Worm (Caenorhabditis elegans) whole organism, midembryonic: ENCODE results near the gene C55C3.6.

Experiments
- T22C8.4 ChIP-seq: fragments of 200-800 bp; sonication (Bioruptor generic); IDR thresholded peaks from 2 replicates; pipeline ENCODE4 v1.3.6; 2022; ENCODE audit warnings: missing genetic modification characterization, missing compliant biosample characterization
- cog-1 ChIP-seq: sonication (generic microtip); optimal IDR thresholded peaks from 2 replicates; lab custom pipeline; 2016; ENCODE audit warnings: missing genetic modification characterization, missing compliant biosample characterization
- flt-1 ChIP-seq: fragments of 200-800 bp; sonication (Bioruptor generic); IDR thresholded peaks from 2 replicates; pipeline ENCODE4 v1.3.6; 2022; ENCODE audit warnings: missing genetic modification characterization, missing compliant biosample characterization
- klf-2 ChIP-seq: fragments of 200-800 bp; sonication (Bioruptor generic); conservative IDR thresholded peaks from 2 replicates; pipeline ENCODE4 v1.3.6; 2022; ENCODE audit warnings: missing genetic modification reagents, missing genetic modification characterization, missing compliant biosample characterization
- med-1 ChIP-seq: sonication (generic microtip); optimal IDR thresholded peaks from 2 replicates; lab custom pipeline; 2017; ENCODE audit warnings: missing genetic modification characterization, mild to moderate bottlenecking, missing compliant biosample characterization, antibody characterized with exemption, missing genetic modification reagents; ENCODE audit not compliant: insufficient read depth
- ref-1 ChIP-seq: fragments of 200-800 bp; sonication (Bioruptor generic); conservative IDR thresholded peaks from 2 replicates; pipeline ENCODE4 v1.3.6; 2022; ENCODE audit warnings: missing genetic modification reagents, missing genetic modification characterization, missing compliant biosample characterization
- tab-1 ChIP-seq: fragments of 200-800 bp; sonication (Bioruptor generic); IDR thresholded peaks from 2 replicates; pipeline ENCODE4 v1.3.6; 2022; ENCODE audit warnings: missing genetic modification characterization, missing compliant biosample characterization
- ztf-23 ChIP-seq: fragments of 200-800 bp; sonication (Bioruptor generic); IDR thresholded peaks from 2 replicates; pipeline ENCODE4 v1.3.6; 2022; ENCODE audit warnings: missing genetic modification reagents, missing genetic modification characterization, missing compliant biosample characterization
- ztf-29 ChIP-seq: fragments of 200-800 bp; sonication (Bioruptor generic); IDR thresholded peaks from 2 replicates; pipeline ENCODE4 v1.3.6; 2022; ENCODE audit warnings: missing genetic modification reagents, missing genetic modification characterization, missing compliant biosample characterization

C55C3.6 gene

DNA sequence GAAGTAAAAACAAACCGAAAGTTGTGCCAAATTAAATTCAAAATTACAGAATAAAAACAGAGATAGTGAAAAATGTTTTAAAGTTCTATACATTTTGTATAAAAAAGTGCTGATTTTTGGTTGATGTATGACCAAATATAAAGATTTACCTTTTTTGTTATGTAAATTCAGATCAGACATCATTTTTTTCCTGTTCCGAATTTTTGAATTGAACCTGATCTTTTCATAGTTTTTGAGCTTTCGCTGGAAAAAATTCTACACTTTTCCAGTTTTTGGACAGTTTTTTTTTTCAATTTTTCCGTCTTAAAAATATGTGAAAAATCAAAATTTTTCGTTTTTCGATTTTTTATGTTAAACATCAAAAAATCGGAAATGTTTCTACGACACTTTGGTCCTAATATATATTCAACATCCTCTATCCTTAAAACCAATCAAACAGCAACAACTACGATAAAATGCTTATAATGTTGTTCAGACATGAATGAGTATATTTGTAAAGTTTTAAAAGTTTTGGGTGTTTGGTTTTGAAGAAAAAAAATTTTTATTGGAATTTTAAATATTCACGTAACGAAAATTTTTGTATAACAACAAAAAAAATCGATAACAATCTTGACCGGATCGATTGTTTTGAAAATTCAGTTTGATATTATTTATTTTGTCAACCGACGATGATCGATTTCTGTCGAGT is at the start of gene C55C3.6, which contains the start of gene C55C3.7:
Gene C55C3.6, plus strand, starts transcription at position 638 of the 688 bp plus-strand sequence.
Gene C55C3.7, minus strand, starts transcription at position 101 of the 688 bp plus-strand sequence.
- TF ChIP-seq ztf-29 (GFP tag; lab: Robert Waterston, UW) (no peak), klf-2 (GFP tag; lab: Robert Waterston, UW) (no peak), tab-1 (GFP tag; lab: Robert Waterston, UW) (no peak), ztf-23 (no peak), cog-1 (tag; lab: Kevin White, UChicago) (no peak), T22C8.4 (no peak), med-1 (GFP tag; lab: Kevin White, UChicago) (no peak), ref-1 (GFP tag; lab: Robert Waterston, UW) (no peak), flt-1 (no peak)

DNA sequence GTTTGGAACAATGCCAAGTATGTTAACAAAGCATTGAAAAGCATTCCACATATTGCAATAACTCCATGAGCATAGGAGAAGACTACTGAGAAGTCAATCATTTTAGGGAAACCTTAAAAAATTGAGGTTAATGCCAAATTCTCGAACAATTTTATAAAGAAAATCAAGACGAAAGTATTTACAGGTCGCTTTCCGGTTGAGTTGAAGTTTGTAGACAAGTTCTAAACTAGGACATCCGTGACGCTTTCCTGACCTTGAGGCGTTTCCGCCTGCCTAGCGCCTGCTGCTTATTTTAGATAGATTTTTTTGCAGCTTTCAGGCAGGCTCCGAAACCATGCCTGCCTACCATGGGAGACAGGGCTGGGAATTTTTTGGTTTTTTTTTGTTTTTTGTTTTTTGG is 47.4 kb upstream of the C55C3.6 start, which contains the start of gene srd-13:
Gene srd-13, minus strand, starts transcription at position 101 of the 400 bp plus-strand sequence.
- TF ChIP-seq ztf-29 (GFP tag; lab: Robert Waterston, UW), result no peak
- no peak for TF ChIP-seq flt-1
- TF ChIP-seq cog-1 (tag; lab: Kevin White, UChicago), result no peak
- no peak for TF ChIP-seq ztf-23

DNA sequence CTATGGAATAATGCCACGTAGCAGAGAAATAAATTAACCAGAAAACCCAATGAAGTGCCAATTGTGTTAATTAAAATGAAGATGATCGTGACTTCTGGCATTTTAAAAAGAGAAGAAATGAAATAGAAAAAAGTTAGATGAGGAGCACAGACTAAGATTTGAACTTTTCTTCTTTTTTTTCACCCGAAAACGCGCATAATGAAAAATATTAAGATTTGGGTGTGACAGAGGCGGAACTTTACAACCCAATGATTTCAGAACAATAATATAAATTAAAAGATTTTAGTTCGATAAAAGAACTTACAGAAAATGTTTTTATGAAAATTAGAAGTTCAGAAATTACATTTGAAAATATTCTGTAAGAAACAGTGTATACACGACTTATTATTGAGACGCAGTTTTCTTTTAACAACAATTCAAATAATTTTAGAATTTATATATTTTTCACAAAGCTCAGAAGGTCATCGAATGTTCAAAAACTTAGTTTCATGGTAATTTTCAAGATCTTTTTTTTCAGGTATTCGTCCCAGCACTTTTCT is 37.4 kb upstream of the C55C3.6 start, which contains the start of the genes srd-8 and B0547.2:
Gene srd-8, minus strand, starts transcription at position 101 of the 539 bp plus-strand sequence.
Gene B0547.2, plus strand, starts transcription at position 489 of the 539 bp plus-strand sequence.
- TF ChIP-seq cog-1 (tag; lab: Kevin White, UChicago), result no peak
- TF ChIP-seq ref-1 (GFP tag; lab: Robert Waterston, UW), result no peak
- TF ChIP-seq klf-2 (GFP tag; lab: Robert Waterston, UW), result no peak
- no peak for TF ChIP-seq flt-1
- no peak for TF ChIP-seq ztf-29 (GFP tag; lab: Robert Waterston, UW)

DNA sequence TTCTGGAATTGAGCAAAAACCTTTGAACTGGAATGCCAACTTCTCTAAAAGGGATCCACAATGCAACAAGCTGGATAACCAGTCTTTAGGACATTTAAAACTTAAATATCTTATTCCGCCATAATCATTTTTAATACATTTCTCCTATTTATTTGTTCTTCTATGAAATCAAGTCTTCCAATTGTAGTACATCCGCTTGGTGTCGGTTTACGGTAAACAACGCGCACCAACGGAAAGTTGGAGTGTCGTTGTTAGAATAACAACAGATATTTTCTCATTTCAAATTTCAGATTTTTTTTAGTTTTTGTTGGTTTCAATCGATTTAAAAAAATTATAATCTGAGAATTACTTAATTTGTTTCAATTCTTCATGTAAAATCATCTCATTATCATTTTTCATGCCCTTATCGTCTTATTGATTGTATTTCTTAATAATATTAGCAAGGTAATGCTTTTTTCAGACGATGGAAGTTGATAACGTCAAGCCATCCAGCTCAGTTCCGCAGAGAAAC is 33.9 kb upstream of the C55C3.6 start, which contains the start of gene csn-5:
Gene csn-5, plus strand, starts transcription at position 461 of the 511 bp plus-strand sequence.
- no peak for TF ChIP-seq med-1 (GFP tag; lab: Kevin White, UChicago)
- no peak for TF ChIP-seq T22C8.4
- TF ChIP-seq tab-1 (GFP tag; lab: Robert Waterston, UW), result no peak
- no peak for TF ChIP-seq klf-2 (GFP tag; lab: Robert Waterston, UW)
- TF ChIP-seq ref-1 (GFP tag; lab: Robert Waterston, UW), result no peak
- TF ChIP-seq flt-1, result no peak
- TF ChIP-seq cog-1 (tag; lab: Kevin White, UChicago), result no peak
- no peak for TF ChIP-seq ztf-23
- no peak for TF ChIP-seq ztf-29 (GFP tag; lab: Robert Waterston, UW)

DNA sequence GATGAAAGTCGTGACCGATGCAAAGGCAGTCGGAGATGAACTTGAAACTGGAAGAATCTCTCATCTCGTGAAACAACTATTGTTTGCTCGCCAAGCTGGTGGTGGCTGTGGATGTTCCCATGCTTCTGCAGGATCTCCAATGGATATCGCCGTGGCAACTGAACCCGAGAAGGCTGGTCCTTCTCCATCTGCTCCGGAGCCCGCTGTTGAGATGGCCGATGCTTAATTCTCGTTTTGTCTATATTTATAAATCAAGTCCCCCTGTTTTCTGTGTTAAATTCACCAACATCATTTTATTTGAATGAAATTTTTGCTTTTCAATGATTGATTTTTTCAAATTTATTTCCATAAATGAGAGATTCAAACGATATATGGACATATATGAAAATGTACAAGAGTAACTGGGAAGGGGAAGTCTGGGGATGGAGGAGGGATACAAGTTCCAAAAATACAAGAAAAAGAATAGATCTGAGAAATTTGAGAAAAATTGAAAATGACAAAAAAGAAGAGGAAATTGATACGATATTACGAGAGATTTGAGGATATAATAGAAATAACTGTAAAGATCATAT is 32.1 kb upstream of the C55C3.6 start:
- no peak for TF ChIP-seq T22C8.4
- TF ChIP-seq ref-1 (GFP tag; lab: Robert Waterston, UW), result no peak
- no peak for TF ChIP-seq flt-1
- no peak for TF ChIP-seq cog-1 (tag; lab: Kevin White, UChicago)
- no peak for TF ChIP-seq med-1 (GFP tag; lab: Kevin White, UChicago)
- TF ChIP-seq ztf-29 (GFP tag; lab: Robert Waterston, UW), result no peak
- no peak for TF ChIP-seq tab-1 (GFP tag; lab: Robert Waterston, UW)
- TF ChIP-seq klf-2 (GFP tag; lab: Robert Waterston, UW), result no peak
- no peak for TF ChIP-seq ztf-23

DNA sequence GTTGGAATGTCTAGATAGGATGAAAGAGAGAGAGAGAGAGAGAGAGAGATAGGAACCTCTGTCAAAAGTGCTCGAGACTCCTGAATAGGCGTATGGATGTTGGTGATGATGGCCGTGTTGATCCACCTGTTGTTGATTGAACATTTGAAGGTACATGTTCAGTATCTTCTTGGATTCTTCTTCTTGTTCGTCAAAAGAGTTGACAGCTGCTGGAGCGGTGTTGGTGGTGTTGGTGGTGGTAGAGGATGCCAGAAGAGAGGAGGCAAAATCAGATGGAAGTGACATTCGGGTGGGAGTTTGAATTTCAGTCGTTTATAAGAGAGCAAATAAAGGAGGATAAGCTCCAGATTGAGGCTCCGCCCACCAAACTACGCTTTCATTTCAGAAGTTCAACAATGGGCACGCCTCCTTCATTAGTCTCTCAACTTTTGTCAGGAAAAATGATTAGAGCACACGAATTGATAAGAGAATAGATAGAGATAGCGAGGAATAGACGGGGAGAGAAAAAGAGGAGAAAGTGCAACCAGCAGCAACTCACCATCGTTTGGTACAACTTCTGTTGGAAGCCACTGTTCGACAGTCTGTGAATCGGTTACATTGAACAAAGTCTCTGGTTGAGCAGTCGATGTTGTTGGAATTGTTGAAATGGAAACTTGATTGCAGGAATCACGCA is 30.0 kb upstream of the C55C3.6 start:
- no peak for TF ChIP-seq T22C8.4
- TF ChIP-seq ref-1 (GFP tag; lab: Robert Waterston, UW), result no peak
- TF ChIP-seq tab-1 (GFP tag; lab: Robert Waterston, UW), result no peak
- TF ChIP-seq ztf-29 (GFP tag; lab: Robert Waterston, UW), result no peak
- no peak for TF ChIP-seq cog-1 (tag; lab: Kevin White, UChicago)
- no peak for TF ChIP-seq flt-1
- TF ChIP-seq med-1 (GFP tag; lab: Kevin White, UChicago), result no peak
- TF ChIP-seq ztf-23, result no peak
- TF ChIP-seq klf-2 (GFP tag; lab: Robert Waterston, UW), result no peak

ce11 chrIV:5653649-5654048 is 29.3 kb upstream of the C55C3.6 start, which contains the start of gene clec-178:
TSS of gene clec-178 (plus strand) at chrIV:5653949.
- TF ChIP-seq ztf-23 (no peak), ref-1 (GFP tag; lab: Robert Waterston, UW) (no peak), tab-1 (GFP tag; lab: Robert Waterston, UW) (no peak), med-1 (GFP tag; lab: Kevin White, UChicago) (no peak), ztf-29 (GFP tag; lab: Robert Waterston, UW) (no peak), klf-2 (GFP tag; lab: Robert Waterston, UW) (no peak), T22C8.4 (no peak), flt-1 (no peak), cog-1 (tag; lab: Kevin White, UChicago) (no peak)

ce11 chrIV:5654203-5654602 is 28.8 kb upstream of the C55C3.6 start:
- TF ChIP-seq klf-2 (GFP tag; lab: Robert Waterston, UW), result no peak
- no peak for TF ChIP-seq tab-1 (GFP tag; lab: Robert Waterston, UW)
- no peak for TF ChIP-seq ztf-29 (GFP tag; lab: Robert Waterston, UW)
- TF ChIP-seq T22C8.4, result no peak
- TF ChIP-seq ztf-23, result no peak
- no peak for TF ChIP-seq cog-1 (tag; lab: Kevin White, UChicago)
- no peak for TF ChIP-seq flt-1
- TF ChIP-seq med-1 (GFP tag; lab: Kevin White, UChicago), result no peak
